Fruit fly (Drosophila melanogaster) whole organism, embryonic: ENCODE results near the gene cbt.
A peak's percentile ranks its signal among the peaks of the same experiment; 100 is the strongest.

ENCODE experiments used
- Atf3 ChIP-seq: fragments of 200-800 bp; sonication (Bioruptor generic); optimal IDR thresholded peaks from 3 replicates; lab custom pipeline; 2016; ENCODE audit warnings: missing biosample characterization, missing genetic modification characterization
- CG10274 ChIP-seq: fragments of 200-800 bp; sonication (Bioruptor generic); optimal IDR thresholded peaks from 3 replicates; lab custom pipeline; 2017; ENCODE audit warnings: missing biosample characterization, mild to moderate bottlenecking, missing genetic modification characterization
- CG6854 ChIP-seq: fragments of 200-800 bp; sonication (Bioruptor generic); optimal IDR thresholded peaks from 3 replicates; lab custom pipeline; 2017; ENCODE audit warnings: missing biosample characterization, mild to moderate bottlenecking, missing genetic modification characterization
- Hmr ChIP-seq: fragments of 200-800 bp; sonication (Bioruptor generic); optimal IDR thresholded peaks from 3 replicates; lab custom pipeline; 2017; ENCODE audit warnings: mild to moderate bottlenecking, missing biosample characterization, missing genetic modification reagents, missing genetic modification characterization

DNA sequence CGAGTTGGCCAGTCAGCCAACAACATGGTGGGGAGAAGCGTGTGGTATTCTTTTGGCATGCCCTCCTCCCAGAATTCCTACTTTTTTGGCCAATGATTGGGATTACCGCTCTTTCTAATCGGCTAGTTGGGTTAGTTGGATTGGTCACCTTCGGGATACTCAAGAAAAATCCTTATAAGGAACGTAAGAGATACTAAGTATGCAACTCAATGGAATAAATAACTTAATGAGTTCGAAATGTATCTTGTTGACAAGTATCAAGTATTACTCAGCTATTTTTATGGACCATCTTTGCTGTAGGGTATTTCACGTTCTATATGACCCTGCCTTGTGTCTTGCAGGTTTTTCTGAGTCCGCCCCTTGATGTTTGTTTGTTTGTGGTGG lies 47.4 kb upstream of the cbt start:
- peak; percentile 64 for TF ChIP-seq CG10274
- no peak for TF ChIP-seq Hmr (GFP tag; lab: Kevin White, UChicago)
- no peak for TF ChIP-seq CG6854 (GFP tag; lab: Kevin White, UChicago)
- no peak for TF ChIP-seq Atf3 (GFP tag; lab: Kevin White, UChicago)
